Worm (Caenorhabditis elegans): ENCODE data around the gene C30G7.3.
A peak's percentile ranks its signal among the peaks of the same experiment; 100 is the strongest.

The C30G7.3 gene

DNA sequence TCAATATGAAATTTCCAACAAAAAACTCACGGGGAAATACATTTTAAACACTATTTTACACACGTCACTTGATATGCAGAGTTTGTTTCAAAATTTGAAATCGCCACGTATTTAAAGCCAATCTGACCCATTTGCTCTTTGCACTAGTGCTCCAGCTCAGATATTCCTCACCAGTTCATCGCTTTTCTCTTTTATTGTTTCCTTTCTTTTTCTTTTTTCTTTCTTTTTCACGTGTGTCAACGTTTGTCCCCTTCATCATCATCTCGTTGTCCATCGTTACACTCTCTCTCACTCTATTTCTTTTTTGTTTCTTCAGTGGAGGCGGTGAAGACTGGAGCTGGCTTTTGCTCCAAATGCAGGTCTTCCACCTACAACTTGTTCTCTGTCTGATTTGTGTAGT, 39.1 kb upstream of the C30G7.3 start, which contains the start of gene F02D8.4:
F02D8.4 (plus strand) TSS at position 301 of the 400 bp plus-strand sequence.
- TF ChIP-seq unc-62 (GFP tag; optimal IDR thresholded peaks at IDR 0.05 in 1 of 2) (peak in 1 of 2 experiments; percentile 26), unc-62 (tag; optimal IDR thresholded peaks at IDR 0.05) (no peak), nhr-77 (tag; optimal IDR thresholded peaks at IDR 0.05) (no peak), mep-1 (tag; optimal IDR thresholded peaks at IDR 0.05) (no peak)

DNA sequence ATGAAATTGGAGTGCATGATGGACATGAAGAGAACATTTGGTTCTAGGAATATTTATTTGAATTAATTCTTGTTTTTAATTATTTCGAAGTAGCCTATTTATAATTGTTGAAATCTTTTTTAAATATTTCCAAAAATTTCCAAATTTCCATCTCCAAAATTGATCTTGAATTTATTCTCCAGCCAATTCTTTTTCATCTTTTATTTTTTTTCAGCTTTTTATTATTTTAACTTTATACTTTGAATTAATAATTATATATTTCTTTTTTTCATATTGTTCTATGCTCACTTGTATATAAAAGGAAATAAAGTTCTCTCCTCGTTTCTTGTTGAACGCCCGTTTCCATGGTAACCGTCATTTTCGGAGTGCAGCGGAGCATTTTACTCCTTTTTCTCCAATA, 34.4 kb upstream of the C30G7.3 start, which contains the start of gene xbx-1:
xbx-1 (plus strand) TSS at position 301 of the 400 bp plus-strand sequence.
- no peak for TF ChIP-seq hlh-30 (tag; optimal IDR thresholded peaks at IDR 0.05; ENCODE audit: insufficient read depth)
- no peak for TF ChIP-seq hmg-1.1 (GFP tag; IDR thresholded peaks at IDR 0.05)
- TF ChIP-seq nhr-42 (GFP tag; IDR thresholded peaks at IDR 0.05): no peak
- no peak for TF ChIP-seq set-16 (GFP tag; IDR thresholded peaks at IDR 0.05)
- TF ChIP-seq ceh-62 (tag; optimal IDR thresholded peaks at IDR 0.05): no peak
- no peak for TF ChIP-seq madf-5 (GFP tag; IDR thresholded peaks at IDR 0.05)
- no peak for TF ChIP-seq php-3 (GFP tag; IDR thresholded peaks at IDR 0.05)
- no peak for TF ChIP-seq duxl-1 (tag; optimal IDR thresholded peaks at IDR 0.05; ENCODE audit: poor library complexity)
- no peak for TF ChIP-seq ceh-32 (tag; optimal IDR thresholded peaks at IDR 0.05; ENCODE audit: poor library complexity)
- no peak for TF ChIP-seq ceh-20 (GFP tag; IDR thresholded peaks at IDR 0.05)
- no peak for TF ChIP-seq ama-1 (optimal IDR thresholded peaks at IDR 0.05)
- TF ChIP-seq lin-1 (GFP tag; IDR thresholded peaks at IDR 0.05): no peak

DNA sequence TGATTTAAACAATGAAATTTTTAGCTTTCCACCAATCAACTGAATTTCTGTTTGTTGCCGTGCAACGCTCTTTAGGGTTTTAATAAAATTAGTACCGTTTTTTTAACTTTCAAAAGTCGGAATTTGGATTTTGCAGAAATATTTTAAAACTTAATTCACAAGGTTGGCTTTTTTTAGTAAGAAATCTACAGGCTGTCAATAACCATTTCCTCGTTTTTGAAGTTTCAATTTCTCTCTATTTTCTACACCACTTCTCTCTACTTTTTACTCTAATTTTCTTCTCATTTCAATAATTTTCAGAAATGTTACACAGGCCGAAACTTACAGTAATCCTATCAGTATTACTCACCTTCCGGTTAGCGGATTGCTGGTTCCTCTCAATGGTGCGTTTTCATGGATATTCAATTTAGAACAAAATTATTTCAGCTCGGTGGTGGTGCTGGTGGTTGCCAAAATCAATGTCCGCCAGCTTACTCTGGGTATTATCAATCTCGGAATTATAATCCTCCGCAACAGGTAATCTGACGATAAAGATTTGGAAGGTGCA, 32.8 kb upstream of the C30G7.3 start, which contains the start of the genes grd-12 and F02D8.1:
grd-12 (plus strand) TSS at position 301 of the 547 bp plus-strand sequence.
F02D8.1 (minus strand) TSS at position 497 of the 547 bp plus-strand sequence.
- TF ChIP-seq T20F7.1 (GFP tag; optimal IDR thresholded peaks at IDR 0.05) (no peak), hif-1 (tag; optimal IDR thresholded peaks at IDR 0.05) (no peak), nhr-11 (tag; optimal IDR thresholded peaks at IDR 0.05) (no peak), lin-1 (GFP tag; IDR thresholded peaks at IDR 0.05) (no peak), lin-39 (tag; optimal IDR thresholded peaks at IDR 0.05) (no peak)

DNA sequence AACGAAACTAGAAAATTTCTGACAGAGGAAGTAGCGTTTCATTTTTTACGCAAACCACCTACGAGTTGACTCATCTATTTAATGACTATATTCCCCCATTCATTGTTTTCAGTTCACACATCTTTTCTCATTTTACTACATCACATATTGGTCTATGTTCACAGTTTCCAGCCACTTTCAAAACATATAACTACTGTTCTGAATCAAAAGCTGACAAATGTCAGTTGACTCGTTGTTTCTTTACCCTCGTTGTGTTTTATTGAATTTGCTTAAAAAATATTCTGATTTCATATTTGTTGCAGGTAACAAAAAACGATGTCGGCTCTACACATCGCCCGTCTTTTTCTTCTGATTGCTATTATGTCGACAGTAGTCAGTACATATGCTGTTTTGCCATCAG, 25.6 kb upstream of the C30G7.3 start, which contains the start of gene nlp-59:
nlp-59 (plus strand) TSS at position 301 of the 400 bp plus-strand sequence.
- TF ChIP-seq ceh-44 (GFP tag; IDR thresholded peaks at IDR 0.05) (no peak), vab-7 (GFP tag; IDR thresholded peaks at IDR 0.05) (no peak), lin-15B (tag; optimal IDR thresholded peaks at IDR 0.05) (no peak), ceh-32 (tag; optimal IDR thresholded peaks at IDR 0.05; ENCODE audit: poor library complexity) (no peak), ama-1 (optimal IDR thresholded peaks at IDR 0.05) (no peak), php-3 (GFP tag; IDR thresholded peaks at IDR 0.05) (no peak), duxl-1 (tag; optimal IDR thresholded peaks at IDR 0.05; ENCODE audit: poor library complexity) (no peak), nhr-6 (tag; optimal IDR thresholded peaks at IDR 0.05) (no peak), gei-8 (GFP tag; optimal IDR thresholded peaks at IDR 0.05) (no peak), F37D6.2 (tag; optimal IDR thresholded peaks at IDR 0.05) (no peak), nhr-28 (tag; optimal IDR thresholded peaks at IDR 0.05) (no peak), ceh-28 (tag; optimal IDR thresholded peaks at IDR 0.05) (no peak), hmg-1.1 (GFP tag; IDR thresholded peaks at IDR 0.05) (no peak), jun-1 (tag; optimal IDR thresholded peaks at IDR 0.05) (no peak)

DNA sequence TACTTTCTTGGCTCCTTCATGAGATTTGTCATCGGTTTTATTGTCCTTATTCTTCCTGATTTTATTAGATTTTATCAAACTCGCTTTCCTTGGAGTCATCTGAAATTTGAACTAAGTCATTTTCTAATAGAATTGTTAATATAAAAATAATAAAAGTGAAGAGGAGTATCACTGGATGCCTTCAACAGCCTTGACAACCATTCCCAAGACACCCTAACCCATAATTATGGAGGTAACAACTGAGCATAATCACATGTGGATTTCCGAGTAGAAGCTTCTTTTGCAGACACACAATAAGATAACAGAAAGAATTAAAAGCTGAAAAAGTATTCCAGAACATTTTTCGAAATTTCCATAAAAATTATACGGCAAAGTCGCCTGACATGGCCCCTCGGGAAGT, 10.2 kb upstream of the C30G7.3 start, which contains the start of gene F02D8.9:
F02D8.9 (minus strand) TSS at position 101 of the 400 bp plus-strand sequence.
- TF ChIP-seq zip-2 (tag; optimal IDR thresholded peaks at IDR 0.05) (no peak), ceh-28 (tag; optimal IDR thresholded peaks at IDR 0.05) (no peak), lin-1 (GFP tag; IDR thresholded peaks at IDR 0.05) (no peak), F37D6.2 (tag; optimal IDR thresholded peaks at IDR 0.05) (no peak), nhr-41 (GFP tag; IDR thresholded peaks at IDR 0.05) (no peak), nhr-76 (tag; optimal IDR thresholded peaks at IDR 0.05) (no peak), duxl-1 (tag; optimal IDR thresholded peaks at IDR 0.05; ENCODE audit: poor library complexity) (no peak), saeg-2 (GFP tag; IDR thresholded peaks at IDR 0.05) (no peak), nhr-111 (GFP tag; optimal IDR thresholded peaks at IDR 0.05) (no peak), skn-1 (tag; optimal IDR thresholded peaks at IDR 0.05) (no peak), mes-2 (tag; optimal IDR thresholded peaks at IDR 0.05; ENCODE audit: poor library complexity, severe bottlenecking) (no peak), ztf-11 (tag; optimal IDR thresholded peaks at IDR 0.05) (no peak), nhr-77 (tag; optimal IDR thresholded peaks at IDR 0.05) (no peak)

All from whole organism, L4 larva.